Worm (Caenorhabditis elegans): Measurements from ENCODE around the gene psa-3.
A peak's percentile ranks its signal among the peaks of the same experiment; 100 is the strongest.

The psa-3 gene

ce11 chrX:15365235-15365634 lies 42.5 kb upstream of the psa-3 start (continued):
- peak; percentile 57 for TF ChIP-seq mab-5 (tag; optimal IDR thresholded peaks at IDR 0.05)

- TF ChIP-seq blmp-1 (tag; optimal IDR thresholded peaks at IDR 0.05; ENCODE audit: insufficient read depth) (peak; percentile 33), fos-1 (tag; optimal IDR thresholded peaks at IDR 0.05) (peak; percentile 14), nhr-12 (tag; optimal IDR thresholded peaks at IDR 0.05) (no peak)
Observed at ce11 chrX:15365767-15366177, 42.0 kb upstream of the psa-3 start, which contains the start of gene C33A11.2. TSS of gene C33A11.2 (plus strand) at chrX:15365992.

- no peak for TF ChIP-seq ztf-11 (tag; optimal IDR thresholded peaks at IDR 0.05)
- TF ChIP-seq sma-3 (GFP tag; optimal IDR thresholded peaks at IDR 0.05) = no peak
- no peak for TF ChIP-seq lin-13 (GFP tag; optimal IDR thresholded peaks at IDR 0.05)
- no peak for TF ChIP-seq unc-62 (GFP tag; optimal IDR thresholded peaks at IDR 0.05)
- no peak for TF ChIP-seq F13H6.1 (tag; optimal IDR thresholded peaks at IDR 0.05)
- no peak for TF ChIP-seq ceh-16 (tag; optimal IDR thresholded peaks at IDR 0.05)
Observed at ce11 chrX:15372772-15373171, 35.0 kb upstream of the psa-3 start.

ce11 chrX:15373415-15374048 lies 34.2 kb upstream of the psa-3 start:
- TF ChIP-seq zag-1 (tag; optimal IDR thresholded peaks at IDR 0.05) = no peak
- peak; percentile 33 for TF ChIP-seq crh-2 (tag; optimal IDR thresholded peaks at IDR 0.05)
- TF ChIP-seq sma-9 (GFP tag; optimal IDR thresholded peaks at IDR 0.05) = peak; percentile 18
- TF ChIP-seq sma-9 (tag; optimal IDR thresholded peaks at IDR 0.05) = no peak
- TF ChIP-seq sem-4 (tag; optimal IDR thresholded peaks at IDR 0.05) = no peak
- no peak for TF ChIP-seq ztf-1 (GFP tag; conservative IDR thresholded peaks at IDR 0.05)
- peak; percentile 45 for TF ChIP-seq skn-1 (tag; optimal IDR thresholded peaks at IDR 0.05)
- peak in 1 of 2 experiments; percentile 10 for TF ChIP-seq lsy-2 (tag; optimal IDR thresholded peaks at IDR 0.05)
- no peak for TF ChIP-seq elt-3 (tag; optimal IDR thresholded peaks at IDR 0.05)
- TF ChIP-seq alr-1 (tag; optimal IDR thresholded peaks at IDR 0.05) = no peak
- TF ChIP-seq lin-13 (GFP tag; optimal IDR thresholded peaks at IDR 0.05) = peak; percentile 34
- peak in 1 of 2 experiments; percentile 45 for TF ChIP-seq mdl-1 (tag; optimal IDR thresholded peaks at IDR 0.05)
- TF ChIP-seq nhr-25 (tag; optimal IDR thresholded peaks at IDR 0.05) = peak; percentile 6
- TF ChIP-seq lin-11 (tag; optimal IDR thresholded peaks at IDR 0.05) = peak; percentile 46
- TF ChIP-seq fos-1 (tag; optimal IDR thresholded peaks at IDR 0.05) = peak; percentile 82
- peak; percentile 60 for TF ChIP-seq unc-55 (GFP tag; optimal IDR thresholded peaks at IDR 0.05)
- TF ChIP-seq nhr-21 (tag; optimal IDR thresholded peaks at IDR 0.05) = no peak
- no peak for TF ChIP-seq elt-1 (tag; optimal IDR thresholded peaks at IDR 0.05)
- TF ChIP-seq sma-3 (GFP tag; optimal IDR thresholded peaks at IDR 0.05) = peak; percentile 10
- TF ChIP-seq gmeb-1 (tag; optimal IDR thresholded peaks at IDR 0.05) = peak; percentile 22
- peak; percentile 36 for TF ChIP-seq F13H6.1 (tag; optimal IDR thresholded peaks at IDR 0.05)
- peak; percentile 12 for TF ChIP-seq egl-27 (tag; optimal IDR thresholded peaks at IDR 0.05)
- peak; percentile 46 for TF ChIP-seq C34F6.9 (tag; optimal IDR thresholded peaks at IDR 0.05)
- TF ChIP-seq nhr-129 (tag; optimal IDR thresholded peaks at IDR 0.05) = peak; percentile 35
- TF ChIP-seq ceh-16 (tag; optimal IDR thresholded peaks at IDR 0.05) = no peak

ce11 chrX:15374668-15375208 lies 33.0 kb upstream of the psa-3 start:
- TF ChIP-seq nhr-21 (tag; optimal IDR thresholded peaks at IDR 0.05) (peak; percentile 55), mdl-1 (tag; optimal IDR thresholded peaks at IDR 0.05) (no peak), alr-1 (tag; optimal IDR thresholded peaks at IDR 0.05) (no peak), nhr-237 (tag; optimal IDR thresholded peaks at IDR 0.05) (no peak), nhr-6 (tag; optimal IDR thresholded peaks at IDR 0.05) (no peak), egl-27 (tag; optimal IDR thresholded peaks at IDR 0.05) (peak; percentile 35), fos-1 (tag; optimal IDR thresholded peaks at IDR 0.05) (no peak), sem-4 (tag; optimal IDR thresholded peaks at IDR 0.05) (no peak), lin-39 (tag; optimal IDR thresholded peaks at IDR 0.05) (no peak), mab-5 (tag; optimal IDR thresholded peaks at IDR 0.05) (no peak), nhr-77 (tag; optimal IDR thresholded peaks at IDR 0.05) (no peak), gmeb-1 (tag; optimal IDR thresholded peaks at IDR 0.05) (no peak), sma-9 (GFP tag; optimal IDR thresholded peaks at IDR 0.05) (peak; percentile 2), sma-9 (tag; optimal IDR thresholded peaks at IDR 0.05) (no peak), dmd-4 (tag; optimal IDR thresholded peaks at IDR 0.05) (no peak), ZK546.5 (tag; optimal IDR thresholded peaks at IDR 0.05) (no peak), lsy-2 (tag; optimal IDR thresholded peaks at IDR 0.05) (no peak), elt-1 (tag; optimal IDR thresholded peaks at IDR 0.05) (peak; percentile 24), blmp-1 (tag; optimal IDR thresholded peaks at IDR 0.05; ENCODE audit: insufficient read depth) (peak; percentile 51), nhr-25 (tag; optimal IDR thresholded peaks at IDR 0.05) (peak; percentile 58)
